Fruit fly (Drosophila melanogaster) whole organism, prepupa: ENCODE measurements around the gene CG3342.

ENCODE experiments used
- Blimp-1 ChIP-seq: fragments of 200-800 bp; sonication (Bioruptor generic); optimal IDR thresholded peaks from 3 replicates; lab custom pipeline; 2017; ENCODE audit warnings: missing biosample characterization, missing genetic modification characterization, mild to moderate bottlenecking, moderate library complexity, missing genetic modification reagents
- CG10631 ChIP-seq: fragments of 200-800 bp; sonication (Bioruptor generic); optimal IDR thresholded peaks from 2 replicates; lab custom pipeline; 2016; ENCODE audit warnings: missing biosample characterization, missing genetic modification characterization
- CG10669 ChIP-seq: fragments of 200-800 bp; sonication (Bioruptor generic); optimal IDR thresholded peaks from 3 replicates; lab custom pipeline; 2018; ENCODE audit warnings: missing biosample characterization, mild to moderate bottlenecking, missing genetic modification characterization, moderate library complexity
- CG11762 ChIP-seq: fragments of 200-800 bp; sonication (Bioruptor generic); optimal IDR thresholded peaks from 3 replicates; lab custom pipeline; 2016; ENCODE audit warnings: missing biosample characterization, missing genetic modification characterization; ENCODE audit not compliant: insufficient read depth
- CG11902 ChIP-seq: fragments of 200-800 bp; sonication (Bioruptor generic); optimal IDR thresholded peaks from 3 replicates; lab custom pipeline; 2016; ENCODE audit warnings: missing biosample characterization, missing genetic modification characterization
- CG15336 ChIP-seq: fragments of 200-800 bp; sonication (Bioruptor generic); IDR thresholded peaks from 2 replicates; pipeline ENCODE4 v1.3.6; 2022; ENCODE audit warnings: missing biosample characterization, missing genetic modification characterization
- CG1621 ChIP-seq: fragments of 200-800 bp; sonication (Bioruptor generic); optimal IDR thresholded peaks from 3 replicates; lab custom pipeline; 2018; ENCODE audit warnings: missing biosample characterization, mild to moderate bottlenecking, missing genetic modification characterization
- CG16779 ChIP-seq: fragments of 200-800 bp; sonication (Bioruptor generic); optimal IDR thresholded peaks from 3 replicates; lab custom pipeline; 2017; ENCODE audit warnings: missing biosample characterization, mild to moderate bottlenecking, missing genetic modification characterization
- CG3032 ChIP-seq: fragments of 200-800 bp; optimal IDR thresholded peaks from 2 replicates; lab custom pipeline; 2019; ENCODE audit warnings: missing biosample characterization, mild to moderate bottlenecking, missing genetic modification characterization, moderate library complexity
- CG32006 ChIP-seq: fragments of 200-800 bp; sonication (Bioruptor generic); optimal IDR thresholded peaks from 3 replicates; lab custom pipeline; 2017; ENCODE audit warnings: missing biosample characterization, mild to moderate bottlenecking, missing genetic modification characterization
- CG34406 ChIP-seq: fragments of 200-800 bp; sonication (Bioruptor generic); optimal IDR thresholded peaks from 3 replicates; lab custom pipeline; 2016; ENCODE audit warnings: missing biosample characterization, missing genetic modification characterization
- CG3919 ChIP-seq: fragments of 200-800 bp; sonication (Bioruptor generic); optimal IDR thresholded peaks from 3 replicates; lab custom pipeline; 2016; ENCODE audit warnings: missing biosample characterization, missing genetic modification characterization
- CG4318 ChIP-seq: fragments of 200-800 bp; sonication (Bioruptor generic); optimal IDR thresholded peaks from 3 replicates; lab custom pipeline; 2017; ENCODE audit warnings: missing biosample characterization, mild to moderate bottlenecking, missing genetic modification characterization
- CG6163 ChIP-seq: fragments of 200-800 bp; sonication (Bioruptor generic); IDR thresholded peaks from 3 replicates; pipeline ENCODE4 v1.3.6; 2022; ENCODE audit warnings: missing biosample characterization, missing genetic modification characterization
- CG6792 ChIP-seq: fragments of 200-800 bp; sonication (Bioruptor generic); optimal IDR thresholded peaks from 3 replicates; lab custom pipeline; 2016; ENCODE audit warnings: missing biosample characterization, missing genetic modification characterization
- CG6808 ChIP-seq: fragments of 200-800 bp; sonication (Bioruptor generic); optimal IDR thresholded peaks from 3 replicates; lab custom pipeline; 2017; ENCODE audit warnings: missing biosample characterization, missing genetic modification characterization, mild to moderate bottlenecking, moderate library complexity, missing genetic modification reagents
- CG6854 ChIP-seq: fragments of 200-800 bp; sonication (Bioruptor generic); optimal IDR thresholded peaks from 2 replicates; lab custom pipeline; 2017; ENCODE audit warnings: missing biosample characterization, mild to moderate bottlenecking, missing genetic modification characterization
- CG7368 ChIP-seq: fragments of 200-800 bp; sonication (Bioruptor generic); optimal IDR thresholded peaks from 3 replicates; lab custom pipeline; 2016; ENCODE audit warnings: missing biosample characterization, missing genetic modification characterization
- CG8319 ChIP-seq: fragments of 200-800 bp; sonication (Bioruptor generic); optimal IDR thresholded peaks from 3 replicates; lab custom pipeline; 2016; ENCODE audit warnings: missing biosample characterization, missing genetic modification characterization
- CG9139 ChIP-seq: fragments of 200-800 bp; sonication (Bioruptor generic); optimal IDR thresholded peaks from 3 replicates; lab custom pipeline; 2017; ENCODE audit warnings: missing biosample characterization, mild to moderate bottlenecking, missing genetic modification characterization
- Eip75B ChIP-seq: fragments of 200-800 bp; sonication (Bioruptor generic); optimal IDR thresholded peaks from 3 replicates; lab custom pipeline; 2016; ENCODE audit warnings: missing biosample characterization, missing genetic modification characterization
- Eip78C ChIP-seq: fragments of 200-800 bp; sonication (Bioruptor generic); peaks from one replicate; lab custom pipeline; 2016; ENCODE audit warnings: missing biosample characterization, missing genetic modification characterization
- Eip93F ChIP-seq: fragments of 200-800 bp; sonication (Bioruptor generic); optimal IDR thresholded peaks from 2 replicates; lab custom pipeline; 2016; ENCODE audit warnings: missing biosample characterization, mild to moderate bottlenecking, missing genetic modification characterization
- Ets21C ChIP-seq: fragments of 200-800 bp; sonication (Bioruptor generic); optimal IDR thresholded peaks from 3 replicates; lab custom pipeline; 2016; ENCODE audit warnings: missing biosample characterization, missing genetic modification characterization
- Ets96B ChIP-seq: fragments of 200-800 bp; optimal IDR thresholded peaks from 2 replicates; lab custom pipeline; 2019; ENCODE audit warnings: missing biosample characterization, mild to moderate bottlenecking, missing genetic modification characterization, moderate library complexity
- Gug ChIP-seq: fragments of 200-800 bp; sonication (Bioruptor generic); IDR thresholded peaks from 2 replicates; pipeline ENCODE4 v1.3.6; 2022; ENCODE audit warnings: missing biosample characterization, missing genetic modification characterization
- Hr38 ChIP-seq: sonication (Bioruptor generic); optimal IDR thresholded peaks from 2 replicates; lab custom pipeline; 2016; ENCODE audit warnings: missing biosample characterization, missing genetic modification characterization
- Hr39 ChIP-seq: fragments of 200-800 bp; sonication (Bioruptor generic); optimal IDR thresholded peaks from 2 replicates; lab custom pipeline; 2016; ENCODE audit warnings: missing biosample characterization, missing genetic modification characterization
- Met ChIP-seq: fragments of 200-800 bp; sonication (Bioruptor generic); optimal IDR thresholded peaks from 3 replicates; lab custom pipeline; 2016; ENCODE audit warnings: missing biosample characterization, missing genetic modification characterization
- Smox ChIP-seq: fragments of 200-800 bp; sonication (Bioruptor generic); optimal IDR thresholded peaks from 3 replicates; lab custom pipeline; 2016; ENCODE audit warnings: missing biosample characterization, missing genetic modification characterization
- Sox14 ChIP-seq: fragments of 200-800 bp; sonication (Bioruptor generic); optimal IDR thresholded peaks from 3 replicates; lab custom pipeline; 2016; ENCODE audit warnings: missing biosample characterization, missing genetic modification characterization
- achi ChIP-seq: fragments of 200-800 bp; sonication (Bioruptor generic); optimal IDR thresholded peaks from 3 replicates; lab custom pipeline; 2016; ENCODE audit warnings: missing biosample characterization, missing genetic modification characterization
- cyc ChIP-seq: fragments of 200-800 bp; sonication (Bioruptor generic); optimal IDR thresholded peaks from 3 replicates; lab custom pipeline; 2016; ENCODE audit warnings: missing biosample characterization, missing genetic modification characterization
- dac ChIP-seq: fragments of 200-800 bp; sonication (Bioruptor generic); optimal IDR thresholded peaks from 2 replicates; lab custom pipeline; 2017; ENCODE audit warnings: missing biosample characterization, mild to moderate bottlenecking, missing genetic modification characterization
- dsx ChIP-seq: fragments of 200-800 bp; optimal IDR thresholded peaks from 3 replicates; lab custom pipeline; 2019; ENCODE audit warnings: missing biosample characterization, mild to moderate bottlenecking, missing genetic modification characterization, moderate library complexity; ENCODE audit not compliant: poor library complexity, severe bottlenecking
- eg ChIP-seq: fragments of 200-800 bp; sonication (Bioruptor generic); IDR thresholded peaks from 3 replicates; pipeline ENCODE4 v1.3.6; 2022; ENCODE audit warnings: missing biosample characterization, missing genetic modification characterization
- fd85E ChIP-seq: fragments of 200-800 bp; sonication (Bioruptor generic); optimal IDR thresholded peaks from 3 replicates; lab custom pipeline; 2016; ENCODE audit warnings: missing biosample characterization, missing genetic modification characterization
- fkh ChIP-seq: fragments of 200-800 bp; sonication (Bioruptor generic); optimal IDR thresholded peaks from 3 replicates; lab custom pipeline; 2017; ENCODE audit warnings: missing biosample characterization, mild to moderate bottlenecking, missing genetic modification characterization, moderate library complexity
- net ChIP-seq: fragments of 200-800 bp; sonication (Bioruptor generic); optimal IDR thresholded peaks from 3 replicates; lab custom pipeline; 2016; ENCODE audit warnings: missing biosample characterization, missing genetic modification characterization
- pdm3 ChIP-seq: fragments of 200-800 bp; sonication (Bioruptor generic); optimal IDR thresholded peaks from 3 replicates; lab custom pipeline; 2016; ENCODE audit warnings: missing biosample characterization, missing genetic modification characterization
- salr ChIP-seq, 2 experiments: fragments of 200-800 bp; sonication (Bioruptor generic); optimal IDR thresholded peaks; 3 replicates each; lab custom pipeline; 2016 to 2018; ENCODE audit warnings: missing biosample characterization in 2 of 2, missing genetic modification characterization in 2 of 2, mild to moderate bottlenecking in 1 of 2
- ss ChIP-seq, 2 experiments: fragments of 200-800 bp; sonication (Bioruptor generic); optimal IDR thresholded peaks; 2 replicates in 1 of 2; 3 replicates in 1 of 2; lab custom pipeline; 2017 to 2018; ENCODE audit warnings: mild to moderate bottlenecking in 2 of 2, missing biosample characterization in 2 of 2, missing genetic modification characterization in 2 of 2, moderate library complexity in 1 of 2
- svp ChIP-seq: fragments of 200-800 bp; sonication (Bioruptor generic); peaks from one replicate; lab custom pipeline; 2016; ENCODE audit warnings: missing biosample characterization, missing genetic modification characterization
- vri ChIP-seq: fragments of 200-800 bp; sonication (Bioruptor generic); optimal IDR thresholded peaks from 3 replicates; lab custom pipeline; 2016; ENCODE audit warnings: missing biosample characterization, mild to moderate bottlenecking, missing genetic modification characterization

The CG3342 gene

dm6 chrX:6540215-6540821 is 12.6 kb upstream of the CG3342 start, which contains the start of gene CG34417 (continued):
- TF ChIP-seq Met (GFP tag; lab: Kevin White, UChicago) (peak; percentile 85), CG3919 (peak; percentile 80), fd85E (GFP tag; lab: Kevin White, UChicago) (peak; percentile 45), dsx (GFP tag; lab: Kevin White, UChicago) (peak; percentile 73), CG6808 (peak; percentile 84), Sox14 (peak; percentile 77), Ets21C (GFP tag; lab: Kevin White, UChicago) (peak; percentile 63), Hr38 (GFP tag; lab: Kevin White, UChicago) (no peak), Eip75B (GFP tag; lab: Kevin White, UChicago) (peak; percentile 80), CG32006 (peak; percentile 90), Eip93F (peak; percentile 17), CG3032 (peak; percentile 74), svp (GFP tag; lab: Kevin White, UChicago) (peak; percentile 91), CG11762 (GFP tag; lab: Kevin White, UChicago) (peak; percentile 69), CG9139 (GFP tag; lab: Kevin White, UChicago) (peak; percentile 27), net (GFP tag; lab: Kevin White, UChicago) (peak; percentile 68), CG8319 (GFP tag; lab: Kevin White, UChicago) (peak; percentile 55), CG10669 (peak; percentile 76), CG15336 (GFP tag; lab: Robert Waterston, UW) (peak; percentile 79), Smox (peak; percentile 78), pdm3 (GFP tag; lab: Kevin White, UChicago) (peak; percentile 84), Ets96B (tag; lab: Kevin White, UChicago) (peak; percentile 71)

dm6 chrX:6533836-6534357 is 6.2 kb upstream of the CG3342 start, which contains the start of gene dx:
Gene dx (plus strand): TSS chrX:6533999.
- TF ChIP-seq Eip78C (peak; percentile 84), Eip93F (no peak), dac (no peak), Sox14 (peak; percentile 32), net (GFP tag; lab: Kevin White, UChicago) (no peak), fkh (GFP tag; lab: Kevin White, UChicago) (peak; percentile 88), pdm3 (GFP tag; lab: Kevin White, UChicago) (no peak), achi (GFP tag; lab: Kevin White, UChicago) (no peak), Blimp-1 (GFP tag; lab: Kevin White, UChicago) (no peak), CG1621 (tag; lab: Kevin White, UChicago) (peak; percentile 35), salr (GFP tag; optimal IDR thresholded peaks at IDR 0.05; lab: Kevin White, UChicago) (no peak), CG9139 (GFP tag; lab: Kevin White, UChicago) (no peak), CG6854 (GFP tag; lab: Kevin White, UChicago) (peak; percentile 46), svp (GFP tag; lab: Kevin White, UChicago) (peak; percentile 47), CG3919 (no peak), ss (GFP tag; optimal IDR thresholded peaks at IDR 0.05; lab: Kevin White, UChicago) (peak in 1 of 2 experiments; percentile 23), CG6163 (GFP tag; lab: Robert Waterston, UW) (no peak), CG16779 (peak; percentile 13)

- TF ChIP-seq CG7368 (peak; percentile 65), eg (GFP tag; lab: Robert Waterston, UW) (peak; percentile 60), Gug (GFP tag; lab: Robert Waterston, UW) (no peak), vri (peak; percentile 60), Blimp-1 (GFP tag; lab: Kevin White, UChicago) (peak; percentile 46), CG11902 (GFP tag; lab: Kevin White, UChicago) (no peak), dsx (GFP tag; lab: Kevin White, UChicago) (no peak), CG10669 (peak; percentile 62), svp (GFP tag; lab: Kevin White, UChicago) (peak; percentile 55), CG4318 (no peak), fd85E (GFP tag; lab: Kevin White, UChicago) (no peak), Hr38 (GFP tag; lab: Kevin White, UChicago) (no peak), Ets96B (tag; lab: Kevin White, UChicago) (no peak), ss (GFP tag; optimal IDR thresholded peaks at IDR 0.05; lab: Kevin White, UChicago) (peak; percentile 54 to 82), Eip78C (peak; percentile 82), CG6792 (GFP tag; lab: Kevin White, UChicago) (peak; percentile 48), Hr39 (GFP tag; lab: Kevin White, UChicago) (peak; percentile 37), achi (GFP tag; lab: Kevin White, UChicago) (peak; percentile 46), CG6854 (GFP tag; lab: Kevin White, UChicago) (peak; percentile 94), CG1621 (tag; lab: Kevin White, UChicago) (peak; percentile 50), Met (GFP tag; lab: Kevin White, UChicago) (peak; percentile 60), Ets21C (GFP tag; lab: Kevin White, UChicago) (peak; percentile 5), CG34406 (GFP tag; lab: Kevin White, UChicago) (peak; percentile 65), CG10631 (GFP tag; lab: Kevin White, UChicago) (peak; percentile 18), cyc (peak; percentile 48)
Measured at dm6 chrX:6533101-6533636, 5.5 kb upstream of the CG3342 start, which contains the start of gene RpL7A. Gene RpL7A (minus strand): TSS chrX:6533348.
